Fruit fly (Drosophila melanogaster): ENCODE data around the gene CG17075.

The CG17075 gene

dm6 chr2L:283071-283482 lies 15.8 kb upstream of the CG17075 start, which contains the start of gene CG11601 (continued):
- TF ChIP-seq CG3065 (GFP tag; optimal IDR thresholded peaks at IDR 0.05) (peak; percentile 13), Six4 (GFP tag; optimal IDR thresholded peaks at IDR 0.05) (no peak), amos (GFP tag; IDR thresholded peaks at IDR 0.05; ENCODE audit: partially characterized antibody) (peak; percentile 31; the same call in 1 of the 2 replicates), Sin3A (optimal IDR thresholded peaks at IDR 0.05) (peak; percentile 27), crp (GFP tag; optimal IDR thresholded peaks at IDR 0.05) (peak; percentile 42 to 91), CG8290 (GFP tag; optimal IDR thresholded peaks at IDR 0.05) (no peak), CG8290 (tag; optimal IDR thresholded peaks at IDR 0.05) (peak in 1 of 2 experiments; percentile 64), CG11085 (GFP tag; IDR thresholded peaks at IDR 0.05) (no peak), bab2 (GFP tag; optimal IDR thresholded peaks at IDR 0.05) (no peak), Scr (GFP tag; IDR thresholded peaks at IDR 0.05; ENCODE audit: partially characterized antibody) (peak; percentile 34), CG3281 (GFP tag; optimal IDR thresholded peaks at IDR 0.05) (peak; percentile 26), dysf (GFP tag; IDR thresholded peaks at IDR 0.05) (peak; percentile 60), pros (GFP tag; optimal IDR thresholded peaks at IDR 0.05) (no peak), H2.0 (GFP tag; IDR thresholded peaks at IDR 0.05) (no peak), Awh (GFP tag; IDR thresholded peaks at IDR 0.05) (no peak), Hr51 (GFP tag; optimal IDR thresholded peaks at IDR 0.05) (peak in 1 of 2 experiments; percentile 9), CG2889 (GFP tag; IDR thresholded peaks at IDR 0.05) (no peak), Elba2 (GFP tag; optimal IDR thresholded peaks at IDR 0.05) (no peak), kah (GFP tag; optimal IDR thresholded peaks at IDR 0.05) (no peak), CG9215 (GFP tag; IDR thresholded peaks at IDR 0.05) (no peak), Dek (tag; optimal IDR thresholded peaks at IDR 0.05) (no peak), Atf6 (GFP tag; IDR thresholded peaks at IDR 0.05) (peak; percentile 20; the same call in 1 of the 2 replicates), crol (GFP tag; IDR thresholded peaks at IDR 0.05) (no peak), CG13775 (GFP tag; optimal IDR thresholded peaks at IDR 0.05) (peak; percentile 38), Eip74EF (GFP tag; optimal IDR thresholded peaks at IDR 0.05) (peak in 1 of 2 experiments; percentile 57), psq (GFP tag; optimal IDR thresholded peaks at IDR 0.05) (peak; percentile 44), lov (optimal IDR thresholded peaks at IDR 0.05) (no peak), lov (GFP tag; IDR thresholded peaks at IDR 0.05) (no peak), CG12942 (GFP tag; optimal IDR thresholded peaks at IDR 0.05) (peak; percentile 12), pan (optimal IDR thresholded peaks at IDR 0.05) (no peak), pan (GFP tag; optimal IDR thresholded peaks at IDR 0.05 in 1 of 2, IDR thresholded peaks at IDR 0.05 in 1 of 2) (peak in 1 of 2 experiments; percentile 33), CG17802 (tag; optimal IDR thresholded peaks at IDR 0.05) (peak; percentile 15), CG7839 (tag; optimal IDR thresholded peaks at IDR 0.05) (no peak), Vsx1 (GFP tag; optimal IDR thresholded peaks at IDR 0.05) (no peak), CG6654 (GFP tag; optimal IDR thresholded peaks at IDR 0.05) (no peak), tx (GFP tag; optimal IDR thresholded peaks at IDR 0.05) (no peak), CG15601 (tag; optimal IDR thresholded peaks at IDR 0.05) (peak; percentile 16), Mrtf (GFP tag; IDR thresholded peaks at IDR 0.05) (no peak), da (GFP tag; optimal IDR thresholded peaks at IDR 0.05) (no peak), Spps (tag; optimal IDR thresholded peaks at IDR 0.05) (no peak), zf30C (GFP tag; optimal IDR thresholded peaks at IDR 0.05) (no peak), CoRest (tag; optimal IDR thresholded peaks at IDR 0.05) (peak; percentile 39), CG10979 (tag; optimal IDR thresholded peaks at IDR 0.05) (no peak), Fer1 (GFP tag; optimal IDR thresholded peaks at IDR 0.05) (peak; percentile 29), NfI (GFP tag; optimal IDR thresholded peaks at IDR 0.05) (peak; percentile 28), CG14710 (tag; optimal IDR thresholded peaks at IDR 0.05) (peak; percentile 37), Dbx (GFP tag; IDR thresholded peaks at IDR 0.05) (peak; percentile 62; the same call in 2 of the 3 replicates), CG10274 (GFP tag; optimal IDR thresholded peaks at IDR 0.05) (no peak), Oaz (GFP tag; IDR thresholded peaks at IDR 0.05) (0 out of 2 replicates have a peak, but pooled peaks have one; percentile 15), Dip2 (GFP tag; IDR thresholded peaks at IDR 0.05) (no peak), Jarid2 (GFP tag; optimal IDR thresholded peaks at IDR 0.05) (no peak)
